Worm (Caenorhabditis elegans): ENCODE data around the gene T19D12.4.

DNA sequence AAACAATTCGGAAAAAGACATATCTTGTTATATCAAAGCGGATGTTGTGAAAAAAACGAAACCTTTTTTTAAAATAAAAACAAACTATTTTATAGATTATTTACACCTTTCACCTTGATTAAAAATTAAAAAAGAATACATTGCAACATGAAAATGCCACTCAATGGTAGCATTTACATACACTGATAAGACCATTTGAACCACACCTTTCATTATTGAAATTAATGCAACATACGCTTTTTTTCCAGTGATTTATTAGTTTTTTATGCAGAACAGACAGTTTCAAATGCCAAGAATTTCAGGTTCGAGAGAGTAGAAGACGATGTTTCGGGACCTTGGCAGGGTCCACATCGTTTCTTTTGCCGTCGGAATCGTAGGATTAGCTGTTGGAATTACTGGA is 35.7 kb downstream of the T19D12.4 start, which contains the start of gene T19D12.1:
- no peak for TF ChIP-seq pha-4 (tag; optimal IDR thresholded peaks at IDR 0.05)
- no peak for TF ChIP-seq unc-39 (tag; optimal IDR thresholded peaks at IDR 0.05)
- TF ChIP-seq nhr-237 (tag; optimal IDR thresholded peaks at IDR 0.05): no peak
- no peak for TF ChIP-seq elt-3 (tag; optimal IDR thresholded peaks at IDR 0.05)
- no peak for TF ChIP-seq flh-1 (GFP tag; optimal IDR thresholded peaks at IDR 0.05)
- no peak for TF ChIP-seq bed-3 (GFP tag; optimal IDR thresholded peaks at IDR 0.05)
